Worm (Caenorhabditis elegans) whole organism, L1 larva: Measurements from ENCODE around the gene mpst-7.

Source experiments
- C16A3.4 ChIP-seq: fragments of 150-350 bp; optimal IDR thresholded peaks from 2 replicates; lab custom pipeline; 2014; ENCODE audit warnings: missing biosample characterization, missing genetic modification characterization
- alr-1 ChIP-seq: fragments of 200-800 bp; sonication (Bioruptor generic); optimal IDR thresholded peaks from 2 replicates; lab custom pipeline; 2018; ENCODE audit warnings: borderline replicate concordance, mild to moderate bottlenecking, missing genetic modification characterization, missing compliant biosample characterization
- aly-2 ChIP-seq: fragments of 150-350 bp; optimal IDR thresholded peaks from 2 replicates; lab custom pipeline; 2014; ENCODE audit warnings: missing biosample characterization, missing genetic modification characterization
- blmp-1 ChIP-seq: fragments of 150-350 bp; optimal IDR thresholded peaks from 2 replicates; lab custom pipeline; 2014; ENCODE audit warnings: missing biosample characterization, missing genetic modification characterization
- ceh-8 ChIP-seq: fragments of 200-800 bp; sonication (Bioruptor generic); optimal IDR thresholded peaks from 2 replicates; lab custom pipeline; 2018; ENCODE audit warnings: mild to moderate bottlenecking, missing genetic modification characterization, moderate library complexity, missing compliant biosample characterization
- ceh-82 ChIP-seq, 3 experiments: fragments of 150-350 bp in 1 of 3; sonication (generic microtip) in 2 of 3; optimal IDR thresholded peaks; 2 replicates each; lab custom pipeline; 2014 to 2017; ENCODE audit warnings: missing biosample characterization in 3 of 3, missing genetic modification characterization in 3 of 3
- ceh-90 ChIP-seq: sonication (generic microtip); optimal IDR thresholded peaks from 2 replicates; lab custom pipeline; 2016; ENCODE audit warnings: missing genetic modification characterization, missing compliant biosample characterization
- dsc-1 ChIP-seq: sonication (generic microtip); optimal IDR thresholded peaks from 2 replicates; lab custom pipeline; 2016; ENCODE audit warnings: mild to moderate bottlenecking, missing genetic modification characterization, missing compliant biosample characterization
- efl-3 ChIP-seq: fragments of 200-800 bp; sonication (Bioruptor generic); optimal IDR thresholded peaks from 2 replicates; lab custom pipeline; 2018; ENCODE audit warnings: mild to moderate bottlenecking, missing genetic modification characterization, missing compliant biosample characterization
- elt-2 ChIP-seq: sonication (generic microtip); optimal IDR thresholded peaks from 2 replicates; lab custom pipeline; 2016; ENCODE audit warnings: missing genetic modification characterization, mild to moderate bottlenecking, inconsistent platforms, missing compliant biosample characterization, missing genetic modification reagents
- ets-5 ChIP-seq: fragments of 200-800 bp; sonication (Bioruptor generic); IDR thresholded peaks from 2 replicates; pipeline ENCODE4 v1.3.6; 2022; ENCODE audit warnings: missing genetic modification characterization, missing compliant biosample characterization
- fkh-10 ChIP-seq: sonication (generic microtip); optimal IDR thresholded peaks from 2 replicates; lab custom pipeline; 2017; ENCODE audit warnings: missing biosample characterization, missing genetic modification reagents, missing genetic modification characterization
- fos-1 ChIP-seq: fragments of 150-350 bp; optimal IDR thresholded peaks from 2 replicates; lab custom pipeline; 2014; ENCODE audit warnings: missing biosample characterization, missing genetic modification characterization
- hlh-4 ChIP-seq: sonication (generic microtip); optimal IDR thresholded peaks from 2 replicates; lab custom pipeline; 2016; ENCODE audit warnings: mild to moderate bottlenecking, missing genetic modification characterization, missing compliant biosample characterization
- hpl-2 ChIP-seq: fragments of 150-350 bp; optimal IDR thresholded peaks from 2 replicates; lab custom pipeline; 2014; ENCODE audit warnings: missing biosample characterization, missing genetic modification reagents, missing genetic modification characterization
- isw-1 ChIP-seq: fragments of 200-800 bp; sonication (Bioruptor generic); IDR thresholded peaks from 2 replicates; pipeline ENCODE4 v1.3.6; 2022; ENCODE audit warnings: missing genetic modification characterization, missing compliant biosample characterization
- jun-1 ChIP-seq: fragments of 150-350 bp; optimal IDR thresholded peaks from 2 replicates; lab custom pipeline; 2014; ENCODE audit warnings: missing biosample characterization, missing genetic modification reagents, missing genetic modification characterization
- lin-13 ChIP-seq: fragments of 150-350 bp; optimal IDR thresholded peaks from 2 replicates; lab custom pipeline; 2014; ENCODE audit warnings: missing biosample characterization, missing genetic modification reagents, missing genetic modification characterization
- lin-14 ChIP-seq: fragments of 200-800 bp; sonication (Bioruptor generic); optimal IDR thresholded peaks from 2 replicates; lab custom pipeline; 2018; ENCODE audit warnings: mild to moderate bottlenecking, missing genetic modification characterization, moderate library complexity, missing compliant biosample characterization
- lin-35 ChIP-seq, 2 experiments: fragments of 150-350 bp; optimal IDR thresholded peaks; 2 replicates each; lab custom pipeline; 2014; ENCODE audit warnings: missing biosample characterization in 2 of 2, missing genetic modification characterization in 2 of 2, missing genetic modification reagents in 2 of 2
- lir-3 ChIP-seq: sonication (generic microtip); optimal IDR thresholded peaks from 2 replicates; lab custom pipeline; 2016; ENCODE audit warnings: mild to moderate bottlenecking, missing genetic modification characterization, moderate library complexity, missing compliant biosample characterization; ENCODE audit not compliant: poor library complexity
- lsy-2 ChIP-seq, 2 experiments: fragments of 150-350 bp; optimal IDR thresholded peaks; 2 replicates each; lab custom pipeline; 2014; ENCODE audit warnings: missing biosample characterization in 2 of 2, missing genetic modification characterization in 2 of 2
- mab-9 ChIP-seq: fragments of 200-800 bp; sonication (Bioruptor generic); IDR thresholded peaks from 2 replicates; pipeline ENCODE4 v1.3.6; 2022; ENCODE audit warnings: missing genetic modification reagents, missing genetic modification characterization, missing compliant biosample characterization
- mep-1 ChIP-seq: fragments of 150-350 bp; optimal IDR thresholded peaks from 2 replicates; lab custom pipeline; 2014; ENCODE audit warnings: missing biosample characterization, missing genetic modification characterization
- nhr-12 ChIP-seq: sonication (generic microtip); optimal IDR thresholded peaks from 2 replicates; lab custom pipeline; 2017; ENCODE audit warnings: missing biosample characterization, missing genetic modification characterization
- nhr-20 ChIP-seq: sonication (generic microtip); optimal IDR thresholded peaks from 2 replicates; lab custom pipeline; 2016; ENCODE audit warnings: mild to moderate bottlenecking, missing genetic modification characterization, missing compliant biosample characterization
- nhr-28 ChIP-seq: fragments of 150-350 bp; optimal IDR thresholded peaks from 2 replicates; lab custom pipeline; 2014; ENCODE audit warnings: missing biosample characterization, missing genetic modification characterization
- nhr-71 ChIP-seq: sonication (generic microtip); optimal IDR thresholded peaks from 2 replicates; lab custom pipeline; 2016; ENCODE audit warnings: mild to moderate bottlenecking, missing genetic modification characterization, moderate library complexity, missing compliant biosample characterization
- nhr-76 ChIP-seq: sonication (generic microtip); optimal IDR thresholded peaks from 2 replicates; lab custom pipeline; 2017; ENCODE audit warnings: missing biosample characterization, missing genetic modification characterization
- nhr-84 ChIP-seq: sonication (generic microtip); optimal IDR thresholded peaks from 2 replicates; lab custom pipeline; 2017; ENCODE audit warnings: missing biosample characterization, missing genetic modification characterization
- nhr-85 ChIP-seq: sonication (generic microtip); peaks from one replicate; lab custom pipeline; 2016; ENCODE audit warnings: missing genetic modification characterization, inconsistent platforms, missing compliant biosample characterization
- nhr-90 ChIP-seq: sonication (generic microtip); optimal IDR thresholded peaks from 2 replicates; lab custom pipeline; 2016; ENCODE audit warnings: mild to moderate bottlenecking, missing genetic modification characterization, missing compliant biosample characterization; ENCODE audit not compliant: poor library complexity
- pax-3 ChIP-seq: fragments of 200-800 bp; sonication (Bioruptor generic); optimal IDR thresholded peaks from 2 replicates; lab custom pipeline; 2018; ENCODE audit warnings: mild to moderate bottlenecking, missing genetic modification characterization, moderate library complexity, missing compliant biosample characterization
- pqm-1 ChIP-seq: sonication (generic microtip); optimal IDR thresholded peaks from 3 replicates; lab custom pipeline; 2017; ENCODE audit warnings: missing biosample characterization, missing genetic modification characterization
- skn-1 ChIP-seq: fragments of 150-350 bp; optimal IDR thresholded peaks from 2 replicates; lab custom pipeline; 2014; ENCODE audit warnings: missing biosample characterization, missing genetic modification characterization
- snpc-4 ChIP-seq: fragments of 150-350 bp; optimal IDR thresholded peaks from 2 replicates; lab custom pipeline; 2014; ENCODE audit warnings: missing biosample characterization, missing genetic modification characterization
- snu-23 ChIP-seq: sonication (generic microtip); optimal IDR thresholded peaks from 2 replicates; lab custom pipeline; 2016; ENCODE audit warnings: missing genetic modification characterization, missing compliant biosample characterization
- sox-4 ChIP-seq: sonication (generic microtip); optimal IDR thresholded peaks from 2 replicates; lab custom pipeline; 2016; ENCODE audit warnings: missing genetic modification characterization, missing compliant biosample characterization
- tlp-1 ChIP-seq: fragments of 150-350 bp; optimal IDR thresholded peaks from 2 replicates; lab custom pipeline; 2014; ENCODE audit warnings: missing biosample characterization, missing genetic modification characterization
- unc-62 ChIP-seq: fragments of 150-350 bp; optimal IDR thresholded peaks from 2 replicates; lab custom pipeline; 2014; ENCODE audit warnings: missing biosample characterization, missing genetic modification reagents, missing genetic modification characterization
- zip-4 ChIP-seq: fragments of 200-800 bp; sonication (Bioruptor generic); optimal IDR thresholded peaks from 2 replicates; lab custom pipeline; 2018; ENCODE audit warnings: mild to moderate bottlenecking, missing genetic modification characterization, moderate library complexity, missing compliant biosample characterization

mpst-7 gene

ce11 chrV:12950812-12951528 lies 10.0 kb downstream of the mpst-7 start, which contains the start of the genes T16G1.9 and T16G1.18 (continued):
- peak; percentile 9 for TF ChIP-seq C16A3.4 (tag; lab: Kevin White, UChicago)
- peak; percentile 43 for TF ChIP-seq mep-1 (tag; lab: Kevin White, UChicago)
- no peak for TF ChIP-seq pax-3 (tag; lab: Kevin White, UChicago)
- no peak for TF ChIP-seq efl-3 (GFP tag; lab: Kevin White, UChicago)
- TF ChIP-seq lin-35 (GFP tag; optimal IDR thresholded peaks at IDR 0.05; lab: Kevin White, UChicago): peak; percentile 52 to 56
- TF ChIP-seq skn-1 (tag; lab: Kevin White, UChicago): no peak
- peak; percentile 77 for TF ChIP-seq lin-14 (GFP tag; lab: Kevin White, UChicago)
- no peak for TF ChIP-seq fos-1 (tag; lab: Kevin White, UChicago)
- TF ChIP-seq lsy-2 (tag; optimal IDR thresholded peaks at IDR 0.05; lab: Kevin White, UChicago): peak; percentile 41 to 67
- TF ChIP-seq pqm-1 (tag; lab: Kevin White, UChicago): no peak
- peak; percentile 49 for TF ChIP-seq nhr-71
- no peak for TF ChIP-seq sox-4
- no peak for TF ChIP-seq fkh-10 (GFP tag; lab: Kevin White, UChicago)
- TF ChIP-seq lir-3: no peak
- TF ChIP-seq snpc-4 (tag; lab: Kevin White, UChicago): no peak
- no peak for TF ChIP-seq mab-9 (GFP tag; lab: Robert Waterston, UW)
- TF ChIP-seq nhr-12 (tag; lab: Kevin White, UChicago): no peak
- peak; percentile 25 for TF ChIP-seq nhr-20 (tag; lab: Kevin White, UChicago)
- TF ChIP-seq lin-13 (GFP tag; lab: Kevin White, UChicago): peak; percentile 22
- no peak for TF ChIP-seq unc-62 (GFP tag; lab: Kevin White, UChicago)
- no peak for TF ChIP-seq aly-2 (tag; lab: Kevin White, UChicago)
- TF ChIP-seq elt-2 (tag; lab: Kevin White, UChicago): no peak
- no peak for TF ChIP-seq alr-1
- no peak for TF ChIP-seq ceh-8 (GFP tag; lab: Kevin White, UChicago)
- TF ChIP-seq ceh-82 (tag; optimal IDR thresholded peaks at IDR 0.05; lab: Kevin White, UChicago): peak in 2 of 3 experiments; percentile 21 to 47
- no peak for TF ChIP-seq isw-1 (GFP tag; lab: Robert Waterston, UW)
- no peak for TF ChIP-seq hpl-2 (GFP tag; lab: Kevin White, UChicago)
- TF ChIP-seq zip-4 (GFP tag; lab: Kevin White, UChicago): no peak
- TF ChIP-seq hlh-4 (tag; lab: Kevin White, UChicago): no peak
- TF ChIP-seq jun-1 (tag; lab: Kevin White, UChicago): no peak
- no peak for TF ChIP-seq nhr-90 (tag; lab: Kevin White, UChicago)
- TF ChIP-seq snu-23 (GFP tag; lab: Kevin White, UChicago): peak; percentile 56
- no peak for TF ChIP-seq nhr-84
- TF ChIP-seq blmp-1 (tag; lab: Kevin White, UChicago): no peak
- no peak for TF ChIP-seq ceh-90 (tag; lab: Kevin White, UChicago)
- TF ChIP-seq tlp-1: no peak
- TF ChIP-seq nhr-76 (tag; lab: Kevin White, UChicago): no peak

- TF ChIP-seq ets-5 (GFP tag; lab: Robert Waterston, UW): no peak
- no peak for TF ChIP-seq nhr-28 (tag; lab: Kevin White, UChicago)
- TF ChIP-seq, all 84 proteins: peak for 0
Measured at ce11 chrV:12949607-12950006, 11.3 kb downstream of the mpst-7 start, which contains the start of gene T16G1.13. Gene T16G1.13, plus strand, starts transcription at chrV:12949907.

- no peak for TF ChIP-seq dsc-1 (tag; lab: Kevin White, UChicago)
- TF ChIP-seq nhr-85: peak; percentile 62
Measured at ce11 chrV:12944775-12945174, 16.2 kb downstream of the mpst-7 start, which contains the start of gene grl-2. Gene grl-2, plus strand, starts transcription at chrV:12945075.
